Fruit fly (Drosophila melanogaster): ENCODE measurements around the gene CG31816.

CG31816 gene

dm6 chr2L:16529485-16530413 is 12.6 kb upstream of the CG31816 start (continued):
- TF ChIP-seq CG6854 (GFP tag; optimal IDR thresholded peaks at IDR 0.05) = peak; percentile 27
- no peak for TF ChIP-seq net (GFP tag; optimal IDR thresholded peaks at IDR 0.05)
- peak; percentile 76 for TF ChIP-seq Eip78C (GFP tag)

DNA sequence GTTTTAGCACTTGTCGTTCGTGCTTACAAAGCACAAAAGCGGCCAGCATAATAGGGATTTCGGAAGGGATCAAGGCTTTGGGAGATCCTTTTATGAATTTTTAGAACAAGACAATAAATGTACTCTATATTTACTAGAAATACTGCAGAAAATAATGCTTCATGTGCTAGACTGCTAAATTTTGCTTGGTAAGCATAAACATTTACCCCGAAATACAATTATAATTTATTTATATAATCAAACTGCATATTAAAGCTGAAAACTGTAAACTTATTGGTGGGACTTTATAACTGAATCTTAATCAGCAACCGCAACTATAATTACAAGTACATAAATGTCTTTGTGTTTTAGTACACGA is 12.0 kb upstream of the CG31816 start:
- TF ChIP-seq CG32006 (GFP tag; optimal IDR thresholded peaks at IDR 0.05) (peak; percentile 12), CG9139 (GFP tag; optimal IDR thresholded peaks at IDR 0.05) (no peak), Eip78C (GFP tag) (peak; percentile 4), pdm3 (GFP tag; optimal IDR thresholded peaks at IDR 0.05) (peak; percentile 10), CG7368 (GFP tag; optimal IDR thresholded peaks at IDR 0.05) (no peak), Hr4 (GFP tag; optimal IDR thresholded peaks at IDR 0.05) (peak; percentile 3), dsx (GFP tag; optimal IDR thresholded peaks at IDR 0.05; ENCODE audit: poor library complexity, severe bottlenecking) (no peak), Hr39 (GFP tag; optimal IDR thresholded peaks at IDR 0.05) (no peak), Ets21C (GFP tag; optimal IDR thresholded peaks at IDR 0.05) (no peak), CG31627 (GFP tag; optimal IDR thresholded peaks at IDR 0.05) (no peak), Eip93F (GFP tag; optimal IDR thresholded peaks at IDR 0.05) (no peak), acj6 (GFP tag; optimal IDR thresholded peaks at IDR 0.05) (no peak), CG11294 (GFP tag; IDR thresholded peaks at IDR 0.05) (no peak)

dm6 chr2L:16530809-16531208 is 11.5 kb upstream of the CG31816 start:
- TF ChIP-seq eg (GFP tag; IDR thresholded peaks at IDR 0.05) (peak; percentile 76), CG11762 (GFP tag; optimal IDR thresholded peaks at IDR 0.05; ENCODE audit: insufficient read depth) (no peak), CG6276 (GFP tag; optimal IDR thresholded peaks at IDR 0.05) (peak; percentile 18), Ets21C (GFP tag; optimal IDR thresholded peaks at IDR 0.05) (no peak), fd85E (GFP tag; optimal IDR thresholded peaks at IDR 0.05) (no peak), Blimp-1 (GFP tag; optimal IDR thresholded peaks at IDR 0.05) (no peak), cyc (GFP tag; optimal IDR thresholded peaks at IDR 0.05) (no peak), CG8319 (GFP tag; optimal IDR thresholded peaks at IDR 0.05) (no peak), Met (GFP tag; optimal IDR thresholded peaks at IDR 0.05) (no peak), CG6163 (GFP tag; IDR thresholded peaks at IDR 0.05) (peak; percentile 48; the same call in 2 of the 3 replicates), salr (GFP tag; optimal IDR thresholded peaks at IDR 0.05) (no peak), CG7368 (GFP tag; optimal IDR thresholded peaks at IDR 0.05) (no peak), CG8119 (GFP tag; IDR thresholded peaks at IDR 0.05) (peak; percentile 50; the same call in 1 of the 3 replicates), CG32006 (GFP tag; optimal IDR thresholded peaks at IDR 0.05) (no peak), Eip78C (GFP tag) (peak; percentile 28), dsx (GFP tag; optimal IDR thresholded peaks at IDR 0.05; ENCODE audit: poor library complexity, severe bottlenecking) (no peak), CG34406 (GFP tag; optimal IDR thresholded peaks at IDR 0.05) (no peak), acj6 (GFP tag; optimal IDR thresholded peaks at IDR 0.05) (no peak), Lpt (GFP tag; optimal IDR thresholded peaks at IDR 0.05) (no peak), fkh (GFP tag; optimal IDR thresholded peaks at IDR 0.05) (peak; percentile 81), CG4318 (GFP tag; optimal IDR thresholded peaks at IDR 0.05) (no peak), achi (GFP tag; optimal IDR thresholded peaks at IDR 0.05) (no peak), CG16779 (tag; optimal IDR thresholded peaks at IDR 0.05) (no peak), CG11902 (GFP tag; optimal IDR thresholded peaks at IDR 0.05) (no peak)

- peak; percentile 30 for TF ChIP-seq fkh (GFP tag; optimal IDR thresholded peaks at IDR 0.05)
- TF ChIP-seq Met (GFP tag; optimal IDR thresholded peaks at IDR 0.05) = no peak
- peak; percentile 17 for TF ChIP-seq Eip78C (GFP tag)
Observed at dm6 chr2L:16531507-16532134, 10.7 kb upstream of the CG31816 start.
